Worm (Caenorhabditis elegans) whole organism, L2 larva: ENCODE measurements around the gene T19C3.5.

ENCODE experiments used
- C34F6.9 ChIP-seq: fragments of 150-350 bp; optimal IDR thresholded peaks from 2 replicates; lab custom pipeline; 2014; ENCODE audit warnings: missing biosample characterization, missing genetic modification characterization
- F13H6.1 ChIP-seq: sonication (generic microtip); optimal IDR thresholded peaks from 2 replicates; lab custom pipeline; 2016; ENCODE audit warnings: missing genetic modification characterization, missing compliant biosample characterization
- R02D3.7 ChIP-seq: fragments of 150-350 bp; optimal IDR thresholded peaks from 2 replicates; lab custom pipeline; 2014; ENCODE audit warnings: missing biosample characterization, missing genetic modification characterization
- Y55F3AM.14 ChIP-seq: fragments of 200-800 bp; sonication (Bioruptor generic); optimal IDR thresholded peaks from 2 replicates; lab custom pipeline; 2018; ENCODE audit warnings: mild to moderate bottlenecking, missing genetic modification characterization, missing compliant biosample characterization
- ZK546.5 ChIP-seq: sonication (generic microtip); optimal IDR thresholded peaks from 2 replicates; lab custom pipeline; 2017; ENCODE audit warnings: missing biosample characterization, missing genetic modification characterization
- alr-1 ChIP-seq: fragments of 150-350 bp; optimal IDR thresholded peaks from 2 replicates; lab custom pipeline; 2014; ENCODE audit warnings: missing biosample characterization, missing genetic modification characterization
- aly-2 ChIP-seq: fragments of 150-350 bp; optimal IDR thresholded peaks from 2 replicates; lab custom pipeline; 2014; ENCODE audit warnings: missing biosample characterization, missing genetic modification characterization
- blmp-1 ChIP-seq: sonication (generic microtip); optimal IDR thresholded peaks from 2 replicates; lab custom pipeline; 2017; ENCODE audit warnings: missing genetic modification characterization, mild to moderate bottlenecking, missing compliant biosample characterization, antibody characterized with exemption, moderate library complexity; ENCODE audit not compliant: insufficient read depth
- ceh-82 ChIP-seq: fragments of 150-350 bp; optimal IDR thresholded peaks from 2 replicates; lab custom pipeline; 2014; ENCODE audit warnings: missing biosample characterization, missing genetic modification characterization
- crh-2 ChIP-seq: sonication (generic microtip); optimal IDR thresholded peaks from 2 replicates; lab custom pipeline; 2017; ENCODE audit warnings: missing biosample characterization, missing genetic modification characterization
- dmd-4 ChIP-seq: sonication (generic microtip); optimal IDR thresholded peaks from 2 replicates; lab custom pipeline; 2017; ENCODE audit warnings: missing biosample characterization, missing genetic modification characterization
- egl-27 ChIP-seq: sonication (generic microtip); optimal IDR thresholded peaks from 3 replicates; lab custom pipeline; 2017; ENCODE audit warnings: missing biosample characterization, missing genetic modification reagents, missing genetic modification characterization
- fos-1 ChIP-seq: fragments of 150-350 bp; optimal IDR thresholded peaks from 2 replicates; lab custom pipeline; 2014; ENCODE audit warnings: missing biosample characterization, missing genetic modification characterization
- lin-13 ChIP-seq: fragments of 150-350 bp; optimal IDR thresholded peaks from 2 replicates; lab custom pipeline; 2014; ENCODE audit warnings: missing biosample characterization, missing genetic modification reagents, missing genetic modification characterization
- lin-39 ChIP-seq: fragments of 150-350 bp; optimal IDR thresholded peaks from 2 replicates; lab custom pipeline; 2014; ENCODE audit warnings: missing biosample characterization, missing genetic modification reagents, missing genetic modification characterization
- lsy-2 ChIP-seq, 2 experiments: fragments of 150-350 bp in 1 of 2; sonication (generic microtip) in 1 of 2; optimal IDR thresholded peaks; 2 replicates each; lab custom pipeline; 2014 to 2017; ENCODE audit warnings: missing biosample characterization in 2 of 2, missing genetic modification characterization in 2 of 2
- mdl-1 ChIP-seq, 2 experiments: fragments of 150-350 bp in 1 of 2; sonication (generic microtip) in 1 of 2; optimal IDR thresholded peaks; 2 replicates each; lab custom pipeline; 2017; ENCODE audit warnings: missing biosample characterization in 2 of 2, missing genetic modification characterization in 2 of 2
- nhr-10 ChIP-seq: sonication (generic microtip); optimal IDR thresholded peaks from 2 replicates; lab custom pipeline; 2017; ENCODE audit warnings: missing biosample characterization, missing genetic modification characterization
- nhr-12 ChIP-seq: fragments of 150-350 bp; optimal IDR thresholded peaks from 2 replicates; lab custom pipeline; 2014; ENCODE audit warnings: missing biosample characterization, missing genetic modification characterization
- nhr-21 ChIP-seq: fragments of 150-350 bp; optimal IDR thresholded peaks from 2 replicates; lab custom pipeline; 2014; ENCODE audit warnings: missing biosample characterization, missing genetic modification characterization
- nhr-23 ChIP-seq: fragments of 150-350 bp; optimal IDR thresholded peaks from 2 replicates; lab custom pipeline; 2014; ENCODE audit warnings: missing biosample characterization, missing genetic modification reagents, missing genetic modification characterization
- nhr-237 ChIP-seq: fragments of 150-350 bp; optimal IDR thresholded peaks from 2 replicates; lab custom pipeline; 2014; ENCODE audit warnings: missing biosample characterization, missing genetic modification characterization
- nhr-25 ChIP-seq: fragments of 150-350 bp; sonication (generic microtip); optimal IDR thresholded peaks from 3 replicates; lab custom pipeline; 2014; ENCODE audit warnings: missing biosample characterization, missing genetic modification characterization
- nhr-77 ChIP-seq: fragments of 150-350 bp; optimal IDR thresholded peaks from 2 replicates; lab custom pipeline; 2014; ENCODE audit warnings: missing biosample characterization, missing genetic modification characterization
- sma-9 ChIP-seq, 2 experiments: fragments of 150-350 bp in 1 of 2; sonication (generic microtip) in 1 of 2; optimal IDR thresholded peaks; 2 replicates each; lab custom pipeline; 2014 to 2016; ENCODE audit warnings: missing genetic modification characterization in 2 of 2, mild to moderate bottlenecking in 1 of 2, missing biosample characterization in 1 of 2, missing compliant biosample characterization in 1 of 2, missing genetic modification reagents in 1 of 2, moderate library complexity in 1 of 2
- snpc-4 ChIP-seq: fragments of 150-350 bp; optimal IDR thresholded peaks from 2 replicates; lab custom pipeline; 2014; ENCODE audit warnings: missing biosample characterization, missing genetic modification characterization
- unc-55 ChIP-seq: fragments of 150-350 bp; sonication (generic microtip); optimal IDR thresholded peaks from 3 replicates; lab custom pipeline; 2014; ENCODE audit warnings: missing biosample characterization, missing genetic modification reagents, missing genetic modification characterization
- unc-62 ChIP-seq: fragments of 150-350 bp; optimal IDR thresholded peaks from 2 replicates; lab custom pipeline; 2014; ENCODE audit warnings: missing biosample characterization, missing genetic modification reagents, missing genetic modification characterization
- ztf-1 ChIP-seq: fragments of 200-800 bp; sonication (Bioruptor generic); conservative IDR thresholded peaks from 2 replicates; pipeline ENCODE4 v1.3.6; 2022; ENCODE audit warnings: missing genetic modification characterization, missing compliant biosample characterization
- ztf-4 ChIP-seq: fragments of 150-350 bp; optimal IDR thresholded peaks from 2 replicates; lab custom pipeline; 2014; ENCODE audit warnings: missing biosample characterization, missing genetic modification characterization

T19C3.5 gene

ce11 chrIII:598168-598567, 29.6 kb downstream of the T19C3.5 start (continued):
- TF ChIP-seq nhr-23 (tag; lab: Kevin White, UChicago) (no peak), nhr-12 (tag; lab: Kevin White, UChicago) (no peak), lsy-2 (tag; optimal IDR thresholded peaks at IDR 0.05; lab: Kevin White, UChicago) (peak; percentile 5 to 66), F13H6.1 (tag; lab: Kevin White, UChicago) (peak; percentile 61), snpc-4 (tag; lab: Kevin White, UChicago) (no peak), fos-1 (tag; lab: Kevin White, UChicago) (peak; percentile 60), dmd-4 (tag; lab: Kevin White, UChicago) (no peak), mdl-1 (tag; optimal IDR thresholded peaks at IDR 0.05; lab: Kevin White, UChicago) (peak; percentile 38 to 55), sma-9 (GFP tag; optimal IDR thresholded peaks at IDR 0.05; lab: Kevin White, UChicago) (peak; percentile 38), sma-9 (tag; optimal IDR thresholded peaks at IDR 0.05; lab: Kevin White, UChicago) (no peak), unc-55 (GFP tag; lab: Kevin White, UChicago) (peak; percentile 75), alr-1 (no peak), lin-39 (tag; lab: Kevin White, UChicago) (no peak), ceh-82 (tag; lab: Kevin White, UChicago) (no peak), nhr-25 (tag; lab: Kevin White, UChicago) (peak; percentile 7), lin-13 (no peak), crh-2 (tag; lab: Kevin White, UChicago) (peak; percentile 46)

- TF ChIP-seq Y55F3AM.14 (GFP tag; lab: Kevin White, UChicago), result peak; percentile 7
- TF ChIP-seq nhr-10 (tag; lab: Kevin White, UChicago), result no peak
Measured at ce11 chrIII:595449-595848, 32.3 kb downstream of the T19C3.5 start.

ce11 chrIII:587009-587408, 40.7 kb downstream of the T19C3.5 start, which contains the start of gene helq-1:
helq-1 (minus strand) TSS chrIII:587109.
- TF ChIP-seq ztf-4 (tag; lab: Kevin White, UChicago), result no peak
- TF ChIP-seq nhr-12 (tag; lab: Kevin White, UChicago), result no peak
- no peak for TF ChIP-seq aly-2 (tag; lab: Kevin White, UChicago)
- TF ChIP-seq unc-62 (GFP tag; lab: Kevin White, UChicago), result no peak
- no peak for TF ChIP-seq nhr-237
- no peak for TF ChIP-seq fos-1 (tag; lab: Kevin White, UChicago)
- no peak for TF ChIP-seq R02D3.7 (tag; lab: Kevin White, UChicago)
- no peak for TF ChIP-seq alr-1
- no peak for TF ChIP-seq C34F6.9
- TF ChIP-seq blmp-1, result no peak
- no peak for TF ChIP-seq nhr-21 (tag; lab: Kevin White, UChicago)
- no peak for TF ChIP-seq egl-27 (tag; lab: Kevin White, UChicago)

ce11 chrIII:577467-577866, 50.3 kb downstream of the T19C3.5 start, which contains the start of gene gtf-2H5:
gtf-2H5 (minus strand) TSS chrIII:577567.
- no peak for TF ChIP-seq ZK546.5 (tag; lab: Kevin White, UChicago)
- TF ChIP-seq, all 48 proteins: peak for 0

ce11 chrIII:576555-576954, 51.2 kb downstream of the T19C3.5 start:
- no peak for TF ChIP-seq aly-2 (tag; lab: Kevin White, UChicago)
- no peak for TF ChIP-seq R02D3.7 (tag; lab: Kevin White, UChicago)
- no peak for TF ChIP-seq nhr-23 (tag; lab: Kevin White, UChicago)
- no peak for TF ChIP-seq ztf-1 (GFP tag; lab: Robert Waterston, UW)
- TF ChIP-seq C34F6.9, result no peak
- no peak for TF ChIP-seq snpc-4 (tag; lab: Kevin White, UChicago)
- TF ChIP-seq alr-1, result no peak
- no peak for TF ChIP-seq nhr-77 (tag; lab: Kevin White, UChicago)
- no peak for TF ChIP-seq nhr-25 (tag; lab: Kevin White, UChicago)
